Worm (Caenorhabditis elegans) whole organism, L4 larva: Measurements from ENCODE around the gene Y39G8B.7.

Source experiments
- F10B5.3 ChIP-seq: sonication (generic microtip); optimal IDR thresholded peaks from 2 replicates; lab custom pipeline; 2016; ENCODE audit warnings: mild to moderate bottlenecking, missing genetic modification characterization, missing compliant biosample characterization
- T26A8.4 ChIP-seq: fragments of 200-800 bp; sonication (Bioruptor generic); IDR thresholded peaks from 2 replicates; pipeline ENCODE4 v1.3.6; 2022; ENCODE audit warnings: missing genetic modification characterization, missing compliant biosample characterization
- Y48G9A.11 ChIP-seq: fragments of 200-800 bp; sonication (Bioruptor generic); IDR thresholded peaks from 2 replicates; pipeline ENCODE4 v1.3.6; 2022; ENCODE audit warnings: missing genetic modification reagents, missing genetic modification characterization, missing compliant biosample characterization
- Y5F2A.4 ChIP-seq: fragments of 200-800 bp; sonication (Bioruptor generic); optimal IDR thresholded peaks from 2 replicates; lab custom pipeline; 2018; ENCODE audit warnings: mild to moderate bottlenecking, missing genetic modification characterization, missing compliant biosample characterization
- ZK546.5 ChIP-seq, 2 experiments: sonication (generic microtip); optimal IDR thresholded peaks; 2 replicates each; lab custom pipeline; 2017; ENCODE audit warnings: missing biosample characterization in 2 of 2, missing genetic modification characterization in 2 of 2
- aha-1 ChIP-seq: fragments of 150-350 bp; peaks from one replicate; lab custom pipeline; 2014; ENCODE audit warnings: missing biosample characterization, missing genetic modification characterization
- ama-1 ChIP-seq: fragments of 150-350 bp; optimal IDR thresholded peaks from 2 replicates; lab custom pipeline; 2014; ENCODE audit warnings: inconsistent platforms, mixed read lengths
- ceh-20 ChIP-seq: fragments of 200-800 bp; sonication (Bioruptor generic); IDR thresholded peaks from 2 replicates; pipeline ENCODE4 v1.3.6; 2022; ENCODE audit warnings: missing genetic modification reagents, missing genetic modification characterization, missing compliant biosample characterization
- ceh-28 ChIP-seq: fragments of 150-350 bp; optimal IDR thresholded peaks from 2 replicates; lab custom pipeline; 2014; ENCODE audit warnings: missing biosample characterization, missing genetic modification reagents, missing genetic modification characterization
- ceh-44 ChIP-seq: fragments of 200-800 bp; sonication (Bioruptor generic); IDR thresholded peaks from 2 replicates; pipeline ENCODE4 v1.3.6; 2022; ENCODE audit warnings: missing genetic modification reagents, missing genetic modification characterization, missing compliant biosample characterization
- ceh-82 ChIP-seq: sonication (generic microtip); optimal IDR thresholded peaks from 2 replicates; lab custom pipeline; 2017; ENCODE audit warnings: missing biosample characterization, missing genetic modification characterization
- ctbp-1 ChIP-seq: fragments of 200-800 bp; sonication (Bioruptor generic); IDR thresholded peaks from 2 replicates; pipeline ENCODE4 v1.3.6; 2022; ENCODE audit warnings: missing genetic modification reagents, missing genetic modification characterization, missing compliant biosample characterization
- daf-16 ChIP-seq, 3 experiments: sonication (generic microtip); optimal IDR thresholded peaks; 2 replicates each; lab custom pipeline; 2016 to 2017; ENCODE audit warnings: missing genetic modification characterization in 3 of 3, missing genetic modification reagents in 3 of 3, mild to moderate bottlenecking in 2 of 3, missing compliant biosample characterization in 2 of 3, missing biosample characterization in 1 of 3, moderate library complexity in 1 of 3
- daf-19 ChIP-seq: fragments of 200-800 bp; sonication (Bioruptor generic); conservative IDR thresholded peaks from 2 replicates; pipeline ENCODE4 v1.3.6; 2022; ENCODE audit warnings: missing genetic modification characterization, missing compliant biosample characterization
- daf-8 ChIP-seq: fragments of 200-800 bp; sonication (Bioruptor generic); IDR thresholded peaks from 2 replicates; pipeline ENCODE4 v1.3.6; 2022; ENCODE audit warnings: missing genetic modification characterization, missing compliant biosample characterization
- dmd-6 ChIP-seq: fragments of 200-800 bp; sonication (Bioruptor generic); IDR thresholded peaks from 2 replicates; pipeline ENCODE4 v1.3.6; 2022; ENCODE audit warnings: missing genetic modification reagents, missing genetic modification characterization, missing compliant biosample characterization
- dve-1 ChIP-seq: sonication (generic microtip); optimal IDR thresholded peaks from 2 replicates; lab custom pipeline; 2017; ENCODE audit warnings: antibody characterized with exemption, mild to moderate bottlenecking, missing genetic modification characterization, missing compliant biosample characterization; ENCODE audit not compliant: insufficient read depth
- hlh-11 ChIP-seq: fragments of 200-800 bp; sonication (Bioruptor generic); optimal IDR thresholded peaks from 2 replicates; lab custom pipeline; 2018; ENCODE audit warnings: mild to moderate bottlenecking, missing genetic modification characterization, missing compliant biosample characterization
- hlh-30 ChIP-seq: sonication (generic microtip); optimal IDR thresholded peaks from 2 replicates; lab custom pipeline; 2017; ENCODE audit warnings: antibody characterized with exemption, mild to moderate bottlenecking, missing genetic modification characterization, missing compliant biosample characterization; ENCODE audit not compliant: insufficient read depth
- lin-1 ChIP-seq: fragments of 200-800 bp; sonication (Bioruptor generic); IDR thresholded peaks from 2 replicates; pipeline ENCODE4 v1.3.6; 2022; ENCODE audit warnings: missing genetic modification reagents, missing genetic modification characterization, missing compliant biosample characterization
- lin-15B ChIP-seq: fragments of 150-350 bp; sonication (generic microtip); optimal IDR thresholded peaks from 3 replicates; lab custom pipeline; 2014; ENCODE audit warnings: missing biosample characterization, missing genetic modification characterization
- lin-38 ChIP-seq: fragments of 200-800 bp; sonication (Bioruptor generic); IDR thresholded peaks from 2 replicates; pipeline ENCODE4 v1.3.6; 2022; ENCODE audit warnings: missing genetic modification reagents, missing genetic modification characterization, missing compliant biosample characterization
- lin-39 ChIP-seq: fragments of 150-350 bp; optimal IDR thresholded peaks from 2 replicates; lab custom pipeline; 2014; ENCODE audit warnings: missing biosample characterization, missing genetic modification reagents, missing genetic modification characterization
- mdl-1 ChIP-seq, 2 experiments: fragments of 150-350 bp in 1 of 2; sonication (generic microtip) in 1 of 2; optimal IDR thresholded peaks; 2 replicates each; lab custom pipeline; 2014 to 2017; ENCODE audit warnings: missing biosample characterization in 2 of 2, missing genetic modification characterization in 2 of 2
- mxl-2 ChIP-seq: fragments of 200-800 bp; sonication (Bioruptor generic); conservative IDR thresholded peaks from 2 replicates; pipeline ENCODE4 v1.3.6; 2022; ENCODE audit warnings: missing genetic modification reagents, missing genetic modification characterization, missing compliant biosample characterization
- nhr-10 ChIP-seq: fragments of 150-350 bp; optimal IDR thresholded peaks from 2 replicates; lab custom pipeline; 2014; ENCODE audit warnings: missing biosample characterization, missing genetic modification characterization
- nhr-111 ChIP-seq: fragments of 200-800 bp; sonication (Bioruptor generic); optimal IDR thresholded peaks from 2 replicates; lab custom pipeline; 2018; ENCODE audit warnings: mild to moderate bottlenecking, missing genetic modification characterization, missing compliant biosample characterization
- nhr-28 ChIP-seq: fragments of 150-350 bp; optimal IDR thresholded peaks from 2 replicates; lab custom pipeline; 2014; ENCODE audit warnings: missing biosample characterization, missing genetic modification characterization
- nhr-41 ChIP-seq: fragments of 200-800 bp; sonication (Bioruptor generic); IDR thresholded peaks from 2 replicates; pipeline ENCODE4 v1.3.6; 2022; ENCODE audit warnings: missing genetic modification reagents, missing genetic modification characterization, missing compliant biosample characterization
- nhr-48 ChIP-seq: sonication (generic microtip); optimal IDR thresholded peaks from 2 replicates; lab custom pipeline; 2016; ENCODE audit warnings: mild to moderate bottlenecking, missing genetic modification characterization, missing compliant biosample characterization
- nhr-76 ChIP-seq: fragments of 150-350 bp; optimal IDR thresholded peaks from 2 replicates; lab custom pipeline; 2014; ENCODE audit warnings: missing biosample characterization, missing genetic modification characterization
- nhr-77 ChIP-seq: fragments of 150-350 bp; optimal IDR thresholded peaks from 2 replicates; lab custom pipeline; 2014; ENCODE audit warnings: missing biosample characterization, missing genetic modification characterization
- php-3 ChIP-seq: fragments of 200-800 bp; sonication (Bioruptor generic); IDR thresholded peaks from 2 replicates; pipeline ENCODE4 v1.3.6; 2022; ENCODE audit warnings: missing genetic modification reagents, missing genetic modification characterization, missing compliant biosample characterization
- set-16 ChIP-seq: fragments of 200-800 bp; sonication (Bioruptor generic); IDR thresholded peaks from 2 replicates; pipeline ENCODE4 v1.3.6; 2022; ENCODE audit warnings: missing genetic modification reagents, missing genetic modification characterization, missing compliant biosample characterization
- snpc-1.2 ChIP-seq: fragments of 200-800 bp; sonication (Bioruptor generic); IDR thresholded peaks from 2 replicates; pipeline ENCODE4 v1.3.6; 2022; ENCODE audit warnings: missing genetic modification reagents, missing genetic modification characterization, missing compliant biosample characterization
- snpc-4 ChIP-seq: fragments of 150-350 bp; optimal IDR thresholded peaks from 2 replicates; lab custom pipeline; 2014; ENCODE audit warnings: missing biosample characterization, missing genetic modification characterization
- spr-3 ChIP-seq: fragments of 200-800 bp; sonication (Bioruptor generic); optimal IDR thresholded peaks from 2 replicates; lab custom pipeline; 2018; ENCODE audit warnings: mild to moderate bottlenecking, missing genetic modification characterization, missing compliant biosample characterization
- tra-1 ChIP-seq: fragments of 200-800 bp; sonication (Bioruptor generic); IDR thresholded peaks from 2 replicates; pipeline ENCODE4 v1.3.6; 2022; ENCODE audit warnings: missing genetic modification reagents, missing genetic modification characterization, missing compliant biosample characterization
- zfp-2 ChIP-seq: sonication (generic microtip); optimal IDR thresholded peaks from 2 replicates; lab custom pipeline; 2016; ENCODE audit warnings: mild to moderate bottlenecking, missing genetic modification characterization, missing compliant biosample characterization
- zip-11 ChIP-seq: fragments of 200-800 bp; sonication (Bioruptor generic); IDR thresholded peaks from 2 replicates; pipeline ENCODE4 v1.3.6; 2022; ENCODE audit warnings: missing genetic modification characterization, missing compliant biosample characterization
- ztf-11 ChIP-seq: fragments of 150-350 bp; optimal IDR thresholded peaks from 2 replicates; lab custom pipeline; 2014; ENCODE audit warnings: missing biosample characterization, missing genetic modification characterization

The Y39G8B.7 gene

DNA sequence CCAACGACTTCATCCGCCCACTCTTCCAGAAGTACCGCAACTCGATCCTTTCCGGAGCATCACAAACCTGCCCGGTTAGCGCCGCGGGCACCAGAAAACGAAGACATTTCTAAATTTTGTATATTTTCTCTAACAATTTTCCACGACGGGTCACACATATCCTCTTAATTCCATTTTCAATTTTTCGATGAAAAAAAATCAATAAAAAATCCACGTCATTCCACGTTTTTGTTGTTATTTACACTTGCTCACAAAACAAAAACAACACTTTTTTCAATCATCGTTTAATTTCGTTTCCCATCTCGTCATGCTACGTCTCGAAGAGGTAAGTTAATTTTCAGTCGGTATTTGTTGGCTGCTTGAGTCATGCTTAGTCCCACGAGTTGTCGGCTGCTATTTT, 13.5 kb upstream of the Y39G8B.7 start, which contains the start of gene F01D5.7:
Gene F01D5.7, plus strand, starts transcription at position 301 of the 400 bp plus-strand sequence.
- no peak for TF ChIP-seq spr-3 (GFP tag; lab: Kevin White, UChicago)
- TF ChIP-seq lin-15B (tag; lab: Kevin White, UChicago): no peak
- no peak for TF ChIP-seq daf-8 (GFP tag; lab: Robert Waterston, UW)
- no peak for TF ChIP-seq hlh-30 (tag; lab: Kevin White, UChicago)
- TF ChIP-seq zfp-2: no peak

DNA sequence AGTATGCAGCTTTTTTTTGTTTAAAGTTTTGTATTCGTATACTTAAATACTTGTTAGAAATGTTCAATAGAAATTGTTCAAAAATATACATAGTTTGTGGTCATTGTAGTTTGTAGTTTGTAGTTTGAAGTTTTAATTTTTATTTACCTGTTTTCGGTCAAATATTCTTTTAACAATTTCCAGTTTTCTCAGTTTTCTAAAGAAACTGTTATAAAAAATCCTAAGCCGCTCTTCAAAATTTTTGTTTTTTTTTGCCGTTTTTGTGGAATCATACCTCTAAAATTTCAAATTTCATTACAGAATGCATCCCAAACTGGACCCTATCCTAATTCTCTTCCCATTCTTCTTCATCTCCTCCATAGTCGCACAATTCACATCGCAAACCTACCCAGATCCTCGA, 11.4 kb upstream of the Y39G8B.7 start, which contains the start of gene F01D5.6:
Gene F01D5.6, plus strand, starts transcription at position 301 of the 400 bp plus-strand sequence.
- TF ChIP-seq snpc-1.2 (GFP tag; lab: Robert Waterston, UW) (no peak), daf-16 (GFP tag; optimal IDR thresholded peaks at IDR 0.05; lab: Kevin White, UChicago) (no peak), daf-16 (tag; optimal IDR thresholded peaks at IDR 0.05; lab: Kevin White, UChicago) (no peak), daf-19 (GFP tag; lab: Robert Waterston, UW) (no peak), ZK546.5 (tag; optimal IDR thresholded peaks at IDR 0.05; lab: Kevin White, UChicago) (no peak), ceh-82 (tag; lab: Kevin White, UChicago) (no peak), dve-1 (tag; lab: Kevin White, UChicago) (no peak), ceh-44 (GFP tag; lab: Robert Waterston, UW) (no peak), ceh-20 (GFP tag; lab: Robert Waterston, UW) (no peak), tra-1 (GFP tag; lab: Robert Waterston, UW) (no peak), nhr-77 (tag; lab: Kevin White, UChicago) (no peak), ama-1 (no peak)

- no peak for TF ChIP-seq nhr-76 (tag; lab: Kevin White, UChicago)
- no peak for TF ChIP-seq nhr-10 (tag; lab: Kevin White, UChicago)
Observed at ce11 chrII:14005183-14005582, 10.3 kb upstream of the Y39G8B.7 start.

- TF ChIP-seq Y5F2A.4 (GFP tag; lab: Kevin White, UChicago) (no peak), T26A8.4 (GFP tag; lab: Robert Waterston, UW) (0 out of 2 replicates have a peak, but pooled peaks have one; percentile 20), php-3 (no peak), mdl-1 (tag; optimal IDR thresholded peaks at IDR 0.05; lab: Kevin White, UChicago) (peak in 1 of 2 experiments; percentile 7), nhr-48 (tag; lab: Kevin White, UChicago) (peak; percentile 23), hlh-11 (tag; lab: Kevin White, UChicago) (peak; percentile 51), aha-1 (peak; percentile 35), set-16 (GFP tag; lab: Robert Waterston, UW) (peak; percentile 57; the same call in 1 of the 2 replicates)
Observed at ce11 chrII:14004770-14005169, 9.9 kb upstream of the Y39G8B.7 start.

ce11 chrII:14003821-14004430, 9.1 kb upstream of the Y39G8B.7 start:
- TF ChIP-seq ctbp-1 (GFP tag; lab: Robert Waterston, UW) (no peak), lin-38 (no peak), ceh-28 (no peak), T26A8.4 (GFP tag; lab: Robert Waterston, UW) (no peak), dmd-6 (GFP tag; lab: Robert Waterston, UW) (no peak), ztf-11 (tag; lab: Kevin White, UChicago) (no peak), nhr-28 (tag; lab: Kevin White, UChicago) (peak; percentile 51), nhr-41 (GFP tag; lab: Robert Waterston, UW) (no peak), Y48G9A.11 (GFP tag; lab: Robert Waterston, UW) (no peak), Y5F2A.4 (GFP tag; lab: Kevin White, UChicago) (no peak), lin-39 (tag; lab: Kevin White, UChicago) (no peak), nhr-111 (GFP tag; lab: Kevin White, UChicago) (no peak), aha-1 (no peak), F10B5.3 (tag; lab: Kevin White, UChicago) (no peak), snpc-4 (tag; lab: Kevin White, UChicago) (peak; percentile 41), zip-11 (GFP tag; lab: Robert Waterston, UW) (no peak), dve-1 (tag; lab: Kevin White, UChicago) (no peak), lin-1 (GFP tag; lab: Robert Waterston, UW) (no peak), hlh-11 (tag; lab: Kevin White, UChicago) (peak; percentile 12), mxl-2 (GFP tag; lab: Robert Waterston, UW) (no peak), nhr-77 (tag; lab: Kevin White, UChicago) (no peak)
